Worm (Caenorhabditis elegans) whole organism, L4 larva: ENCODE results near the gene F36D4.4.

Experiments used
- D1046.2 ChIP-seq: fragments of 200-800 bp; sonication (Bioruptor generic); IDR thresholded peaks from 2 replicates; pipeline ENCODE4 v1.3.6; 2022; ENCODE audit warnings: missing genetic modification characterization, missing compliant biosample characterization
- T20F7.1 ChIP-seq: fragments of 200-800 bp; sonication (Bioruptor generic); optimal IDR thresholded peaks from 2 replicates; lab custom pipeline; 2018; ENCODE audit warnings: mild to moderate bottlenecking, missing genetic modification characterization, missing compliant biosample characterization
- Y5F2A.4 ChIP-seq: fragments of 200-800 bp; sonication (Bioruptor generic); optimal IDR thresholded peaks from 2 replicates; lab custom pipeline; 2018; ENCODE audit warnings: mild to moderate bottlenecking, missing genetic modification characterization, missing compliant biosample characterization
- ZK337.2 ChIP-seq: fragments of 200-800 bp; sonication (Bioruptor generic); IDR thresholded peaks from 2 replicates; pipeline ENCODE4 v1.3.6; 2022; ENCODE audit warnings: missing genetic modification reagents, missing genetic modification characterization, missing compliant biosample characterization
- ZK546.5 ChIP-seq, 2 experiments: sonication (generic microtip); optimal IDR thresholded peaks; 2 replicates each; lab custom pipeline; 2017; ENCODE audit warnings: missing biosample characterization in 2 of 2, missing genetic modification characterization in 2 of 2
- aly-2 ChIP-seq: sonication (generic microtip); optimal IDR thresholded peaks from 2 replicates; lab custom pipeline; 2018; ENCODE audit warnings: missing biosample characterization, missing genetic modification characterization
- ceh-28 ChIP-seq: fragments of 150-350 bp; optimal IDR thresholded peaks from 2 replicates; lab custom pipeline; 2014; ENCODE audit warnings: missing biosample characterization, missing genetic modification reagents, missing genetic modification characterization
- ceh-32 ChIP-seq: sonication (generic microtip); optimal IDR thresholded peaks from 2 replicates; lab custom pipeline; 2016; ENCODE audit warnings: mild to moderate bottlenecking, missing genetic modification characterization, missing compliant biosample characterization; ENCODE audit not compliant: poor library complexity
- ceh-44 ChIP-seq: fragments of 200-800 bp; sonication (Bioruptor generic); IDR thresholded peaks from 2 replicates; pipeline ENCODE4 v1.3.6; 2022; ENCODE audit warnings: missing genetic modification reagents, missing genetic modification characterization, missing compliant biosample characterization
- daf-16 ChIP-seq, 3 experiments: sonication (generic microtip); optimal IDR thresholded peaks; 2 replicates each; lab custom pipeline; 2016 to 2017; ENCODE audit warnings: missing genetic modification characterization in 3 of 3, missing genetic modification reagents in 3 of 3, mild to moderate bottlenecking in 2 of 3, missing compliant biosample characterization in 2 of 3, missing biosample characterization in 1 of 3, moderate library complexity in 1 of 3
- dmd-6 ChIP-seq: fragments of 200-800 bp; sonication (Bioruptor generic); IDR thresholded peaks from 2 replicates; pipeline ENCODE4 v1.3.6; 2022; ENCODE audit warnings: missing genetic modification reagents, missing genetic modification characterization, missing compliant biosample characterization
- dmd-9 ChIP-seq: fragments of 200-800 bp; sonication (Bioruptor generic); IDR thresholded peaks from 2 replicates; pipeline ENCODE4 v1.3.6; 2022; ENCODE audit warnings: missing genetic modification reagents, missing genetic modification characterization, missing compliant biosample characterization
- dpl-1 ChIP-seq: fragments of 150-350 bp; optimal IDR thresholded peaks from 2 replicates; lab custom pipeline; 2014; ENCODE audit warnings: missing biosample characterization, missing genetic modification reagents, missing genetic modification characterization
- duxl-1 ChIP-seq: sonication (generic microtip); optimal IDR thresholded peaks from 2 replicates; lab custom pipeline; 2016; ENCODE audit warnings: mild to moderate bottlenecking, missing genetic modification characterization, moderate library complexity, missing compliant biosample characterization; ENCODE audit not compliant: poor library complexity
- dve-1 ChIP-seq: sonication (generic microtip); optimal IDR thresholded peaks from 2 replicates; lab custom pipeline; 2017; ENCODE audit warnings: antibody characterized with exemption, mild to moderate bottlenecking, missing genetic modification characterization, missing compliant biosample characterization; ENCODE audit not compliant: insufficient read depth
- fos-1 ChIP-seq: fragments of 150-350 bp; optimal IDR thresholded peaks from 2 replicates; lab custom pipeline; 2014; ENCODE audit warnings: missing biosample characterization, missing genetic modification characterization
- hlh-11 ChIP-seq: fragments of 200-800 bp; sonication (Bioruptor generic); optimal IDR thresholded peaks from 2 replicates; lab custom pipeline; 2018; ENCODE audit warnings: mild to moderate bottlenecking, missing genetic modification characterization, missing compliant biosample characterization
- hlh-30 ChIP-seq: sonication (generic microtip); optimal IDR thresholded peaks from 2 replicates; lab custom pipeline; 2017; ENCODE audit warnings: antibody characterized with exemption, mild to moderate bottlenecking, missing genetic modification characterization, missing compliant biosample characterization; ENCODE audit not compliant: insufficient read depth
- hmg-1.1 ChIP-seq: fragments of 200-800 bp; sonication (Bioruptor generic); IDR thresholded peaks from 2 replicates; pipeline ENCODE4 v1.3.6; 2022; ENCODE audit warnings: missing genetic modification reagents, missing genetic modification characterization, missing compliant biosample characterization
- lin-29 ChIP-seq: fragments of 200-800 bp; sonication (Bioruptor generic); IDR thresholded peaks from 2 replicates; pipeline ENCODE4 v1.3.6; 2022; ENCODE audit warnings: missing genetic modification reagents, missing genetic modification characterization, missing compliant biosample characterization
- lin-38 ChIP-seq: fragments of 200-800 bp; sonication (Bioruptor generic); IDR thresholded peaks from 2 replicates; pipeline ENCODE4 v1.3.6; 2022; ENCODE audit warnings: missing genetic modification reagents, missing genetic modification characterization, missing compliant biosample characterization
- madf-9 ChIP-seq: fragments of 200-800 bp; sonication (Bioruptor generic); conservative IDR thresholded peaks from 2 replicates; pipeline ENCODE4 v1.3.6; 2022; ENCODE audit warnings: missing genetic modification reagents, missing genetic modification characterization, missing compliant biosample characterization
- mdl-1 ChIP-seq, 2 experiments: fragments of 150-350 bp in 1 of 2; sonication (generic microtip) in 1 of 2; optimal IDR thresholded peaks; 2 replicates each; lab custom pipeline; 2014 to 2017; ENCODE audit warnings: missing biosample characterization in 2 of 2, missing genetic modification characterization in 2 of 2
- mep-1 ChIP-seq: fragments of 150-350 bp; sonication (generic microtip); optimal IDR thresholded peaks from 3 replicates; lab custom pipeline; 2014; ENCODE audit warnings: missing biosample characterization, missing genetic modification characterization
- mes-2 ChIP-seq: sonication (generic microtip); optimal IDR thresholded peaks from 2 replicates; lab custom pipeline; 2016; ENCODE audit warnings: missing genotype, mild to moderate bottlenecking, missing genetic modification characterization, missing compliant biosample characterization; ENCODE audit not compliant: poor library complexity, severe bottlenecking
- mxl-2 ChIP-seq: fragments of 200-800 bp; sonication (Bioruptor generic); conservative IDR thresholded peaks from 2 replicates; pipeline ENCODE4 v1.3.6; 2022; ENCODE audit warnings: missing genetic modification reagents, missing genetic modification characterization, missing compliant biosample characterization
- nhr-237 ChIP-seq: sonication (generic microtip); optimal IDR thresholded peaks from 2 replicates; lab custom pipeline; 2017; ENCODE audit warnings: missing biosample characterization, missing genetic modification characterization
- nhr-28 ChIP-seq: fragments of 150-350 bp; optimal IDR thresholded peaks from 2 replicates; lab custom pipeline; 2014; ENCODE audit warnings: missing biosample characterization, missing genetic modification characterization
- nhr-41 ChIP-seq: fragments of 200-800 bp; sonication (Bioruptor generic); IDR thresholded peaks from 2 replicates; pipeline ENCODE4 v1.3.6; 2022; ENCODE audit warnings: missing genetic modification reagents, missing genetic modification characterization, missing compliant biosample characterization
- nhr-48 ChIP-seq: sonication (generic microtip); optimal IDR thresholded peaks from 2 replicates; lab custom pipeline; 2016; ENCODE audit warnings: mild to moderate bottlenecking, missing genetic modification characterization, missing compliant biosample characterization
- nhr-76 ChIP-seq: fragments of 150-350 bp; optimal IDR thresholded peaks from 2 replicates; lab custom pipeline; 2014; ENCODE audit warnings: missing biosample characterization, missing genetic modification characterization
- nhr-77 ChIP-seq: fragments of 150-350 bp; optimal IDR thresholded peaks from 2 replicates; lab custom pipeline; 2014; ENCODE audit warnings: missing biosample characterization, missing genetic modification characterization
- pha-4 ChIP-seq, 2 experiments: fragments of 150-350 bp in 1 of 2; fragments of 200-800 bp in 1 of 2; sonication (Bioruptor generic) in 1 of 2; IDR thresholded peaks in 1 of 2; optimal IDR thresholded peaks in 1 of 2; 2 replicates each; pipeline versions ENCODE4 v1.3.6 to Lab custom; 2014 to 2022; ENCODE audit warnings: missing genetic modification characterization in 2 of 2, missing genetic modification reagents in 2 of 2, missing biosample characterization in 1 of 2, missing compliant biosample characterization in 1 of 2
- php-3 ChIP-seq: fragments of 200-800 bp; sonication (Bioruptor generic); IDR thresholded peaks from 2 replicates; pipeline ENCODE4 v1.3.6; 2022; ENCODE audit warnings: missing genetic modification reagents, missing genetic modification characterization, missing compliant biosample characterization
- pqm-1 ChIP-seq: sonication (generic microtip); optimal IDR thresholded peaks from 2 replicates; lab custom pipeline; 2017; ENCODE audit warnings: missing biosample characterization, missing genetic modification characterization
- saeg-2 ChIP-seq: fragments of 200-800 bp; sonication (Bioruptor generic); IDR thresholded peaks from 2 replicates; pipeline ENCODE4 v1.3.6; 2022; ENCODE audit warnings: missing genetic modification reagents, missing genetic modification characterization, missing compliant biosample characterization
- sdz-12 ChIP-seq: fragments of 200-800 bp; sonication (Bioruptor generic); optimal IDR thresholded peaks from 2 replicates; lab custom pipeline; 2018; ENCODE audit warnings: mild to moderate bottlenecking, missing genetic modification characterization, missing compliant biosample characterization
- set-16 ChIP-seq: fragments of 200-800 bp; sonication (Bioruptor generic); IDR thresholded peaks from 2 replicates; pipeline ENCODE4 v1.3.6; 2022; ENCODE audit warnings: missing genetic modification reagents, missing genetic modification characterization, missing compliant biosample characterization
- snpc-1.2 ChIP-seq: fragments of 200-800 bp; sonication (Bioruptor generic); IDR thresholded peaks from 2 replicates; pipeline ENCODE4 v1.3.6; 2022; ENCODE audit warnings: missing genetic modification reagents, missing genetic modification characterization, missing compliant biosample characterization
- snpc-4 ChIP-seq: fragments of 150-350 bp; optimal IDR thresholded peaks from 2 replicates; lab custom pipeline; 2014; ENCODE audit warnings: missing biosample characterization, missing genetic modification characterization
- tra-1 ChIP-seq: fragments of 200-800 bp; sonication (Bioruptor generic); IDR thresholded peaks from 2 replicates; pipeline ENCODE4 v1.3.6; 2022; ENCODE audit warnings: missing genetic modification reagents, missing genetic modification characterization, missing compliant biosample characterization
- unc-130 ChIP-seq: sonication (generic microtip); optimal IDR thresholded peaks from 2 replicates; lab custom pipeline; 2016; ENCODE audit warnings: missing genetic modification reagents, missing genetic modification characterization, missing compliant biosample characterization
- unc-39 ChIP-seq: sonication (generic microtip); optimal IDR thresholded peaks from 2 replicates; lab custom pipeline; 2017; ENCODE audit warnings: missing biosample characterization, missing genetic modification characterization
- unc-62 ChIP-seq, 3 experiments: fragments of 150-350 bp in 1 of 3; sonication (generic microtip); optimal IDR thresholded peaks in 2 of 3; peaks in 1 of 3; 1 replicate in 1 of 3; 2 replicates in 2 of 3; lab custom pipeline; 2014 to 2017; ENCODE audit warnings: missing biosample characterization in 3 of 3, missing genetic modification characterization in 3 of 3, missing genetic modification reagents in 3 of 3, missing genotype in 1 of 3
- zip-11 ChIP-seq: fragments of 200-800 bp; sonication (Bioruptor generic); IDR thresholded peaks from 2 replicates; pipeline ENCODE4 v1.3.6; 2022; ENCODE audit warnings: missing genetic modification characterization, missing compliant biosample characterization

Gene F36D4.4

DNA sequence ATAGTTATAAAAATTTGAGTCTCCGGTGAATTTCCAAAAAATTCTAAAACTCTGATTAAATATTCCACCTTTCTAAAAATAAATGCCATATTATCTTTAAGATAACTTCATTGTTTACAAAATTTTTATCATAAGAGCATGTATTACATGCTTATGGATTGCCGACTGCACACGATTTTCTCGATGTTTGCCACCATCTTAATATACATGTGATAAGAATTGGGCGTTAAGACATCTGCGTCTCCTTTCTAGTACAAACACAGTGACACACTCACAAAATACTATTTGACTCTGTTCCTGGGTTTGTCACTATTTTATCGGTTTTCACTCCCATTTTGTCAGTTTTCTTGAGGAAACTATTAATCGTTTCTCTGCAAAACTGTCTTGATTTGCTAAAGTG is 28.7 kb upstream of the F36D4.4 start (continued):
- TF ChIP-seq nhr-76 (tag; lab: Kevin White, UChicago) (no peak), mdl-1 (tag; optimal IDR thresholded peaks at IDR 0.05; lab: Kevin White, UChicago) (peak in 1 of 2 experiments; percentile 24), dmd-6 (GFP tag; lab: Robert Waterston, UW) (peak; percentile 69), unc-130 (GFP tag; lab: Kevin White, UChicago) (no peak), mep-1 (tag; lab: Kevin White, UChicago) (peak; percentile 33), lin-38 (GFP tag; lab: Robert Waterston, UW) (no peak), madf-9 (GFP tag; lab: Robert Waterston, UW) (no peak), ceh-28 (no peak), tra-1 (GFP tag; lab: Robert Waterston, UW) (0 out of 2 replicates have a peak, but pooled peaks have one; percentile 34), zip-11 (GFP tag; lab: Robert Waterston, UW) (no peak), set-16 (GFP tag; lab: Robert Waterston, UW) (no peak), hlh-11 (tag; lab: Kevin White, UChicago) (peak; percentile 77), nhr-41 (GFP tag; lab: Robert Waterston, UW) (no peak), snpc-1.2 (GFP tag; lab: Robert Waterston, UW) (no peak), snpc-4 (no peak), pqm-1 (tag; lab: Kevin White, UChicago) (peak; percentile 82), nhr-48 (no peak), sdz-12 (GFP tag; lab: Kevin White, UChicago) (no peak), lin-29 (GFP tag; lab: Robert Waterston, UW) (no peak), fos-1 (tag; lab: Kevin White, UChicago) (no peak), unc-62 (GFP tag; optimal IDR thresholded peaks at IDR 0.05 in 1 of 2; lab: Kevin White, UChicago) (no peak), unc-62 (tag; optimal IDR thresholded peaks at IDR 0.05; lab: Kevin White, UChicago) (no peak), mxl-2 (GFP tag; lab: Robert Waterston, UW) (no peak), dmd-9 (GFP tag; lab: Robert Waterston, UW) (no peak), nhr-28 (peak; percentile 87), nhr-77 (tag; lab: Kevin White, UChicago) (peak; percentile 34), ZK337.2 (GFP tag; lab: Robert Waterston, UW) (no peak), D1046.2 (GFP tag; lab: Robert Waterston, UW) (no peak)
- TF ChIP-seq, all 104 proteins: peak for 16

DNA sequence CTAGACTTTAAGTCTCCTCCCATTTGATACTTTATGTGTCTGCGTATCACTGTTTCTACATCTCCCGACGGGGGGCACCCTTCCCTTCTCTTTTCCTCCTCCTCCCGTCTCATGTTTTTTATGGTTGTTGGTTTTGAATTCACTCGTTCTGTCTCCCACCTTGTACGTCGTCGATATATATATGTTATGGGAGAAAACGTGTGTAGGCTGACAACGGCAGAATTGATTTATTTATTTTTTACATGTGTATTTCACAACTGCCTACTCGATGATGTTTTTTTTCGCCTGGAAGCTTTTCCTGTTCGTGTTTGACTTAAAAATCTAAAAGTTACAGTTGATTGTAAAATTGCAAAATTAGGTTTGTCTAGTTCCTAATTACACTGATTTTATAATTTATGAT is 28.1 kb upstream of the F36D4.4 start:
- TF ChIP-seq pha-4 (GFP tag; IDR thresholded peaks at IDR 0.05; lab: Robert Waterston, UW) = 0 out of 2 replicates have a peak, but pooled peaks have one; percentile 16
- no peak for TF ChIP-seq pha-4 (tag; optimal IDR thresholded peaks at IDR 0.05; lab: Kevin White, UChicago)
- no peak for TF ChIP-seq dpl-1 (GFP tag; lab: Kevin White, UChicago)
- no peak for TF ChIP-seq fos-1 (tag; lab: Kevin White, UChicago)
- peak; percentile 60 for TF ChIP-seq dve-1 (tag; lab: Kevin White, UChicago)
- TF ChIP-seq ceh-44 = no peak
- no peak for TF ChIP-seq aly-2 (tag; lab: Kevin White, UChicago)
- peak; percentile 23 for TF ChIP-seq hlh-30 (tag; lab: Kevin White, UChicago)
- TF ChIP-seq sdz-12 (GFP tag; lab: Kevin White, UChicago) = no peak
- TF ChIP-seq nhr-48 = no peak
- TF ChIP-seq daf-16 (GFP tag; optimal IDR thresholded peaks at IDR 0.05; lab: Kevin White, UChicago) = no peak
- no peak for TF ChIP-seq daf-16 (tag; optimal IDR thresholded peaks at IDR 0.05; lab: Kevin White, UChicago)
- no peak for TF ChIP-seq saeg-2 (GFP tag; lab: Robert Waterston, UW)
- TF ChIP-seq unc-62 (GFP tag; optimal IDR thresholded peaks at IDR 0.05 in 1 of 2; lab: Kevin White, UChicago) = peak in 1 of 2 experiments; percentile 59
- no peak for TF ChIP-seq unc-62 (tag; optimal IDR thresholded peaks at IDR 0.05; lab: Kevin White, UChicago)
- no peak for TF ChIP-seq nhr-77 (tag; lab: Kevin White, UChicago)
- TF ChIP-seq Y5F2A.4 (GFP tag; lab: Kevin White, UChicago) = no peak
- 0 out of 2 replicates have a peak, but pooled peaks have one; percentile 10 for TF ChIP-seq hmg-1.1 (GFP tag; lab: Robert Waterston, UW)
- no peak for TF ChIP-seq unc-39 (tag; lab: Kevin White, UChicago)
- no peak for TF ChIP-seq duxl-1 (tag; lab: Kevin White, UChicago)
- TF ChIP-seq set-16 (GFP tag; lab: Robert Waterston, UW) = no peak
- TF ChIP-seq ZK337.2 (GFP tag; lab: Robert Waterston, UW) = no peak
- TF ChIP-seq nhr-237 (tag; lab: Kevin White, UChicago) = no peak
- peak; percentile 6 for TF ChIP-seq mes-2 (tag; lab: Kevin White, UChicago)
- no peak for TF ChIP-seq lin-38 (GFP tag; lab: Robert Waterston, UW)
- no peak for TF ChIP-seq php-3 (GFP tag; lab: Robert Waterston, UW)
- TF ChIP-seq ceh-32 (tag; lab: Kevin White, UChicago) = no peak
- no peak for TF ChIP-seq ZK546.5 (tag; optimal IDR thresholded peaks at IDR 0.05; lab: Kevin White, UChicago)
- TF ChIP-seq T20F7.1 = no peak
